Worm (Caenorhabditis elegans): ENCODE results near the gene T24E12.10.

ce11 chrII:3750685-3751084 lies 22.3 kb downstream of the T24E12.10 start, which contains the start of gene fbxb-91:
- TF ChIP-seq him-1 (tag; optimal IDR thresholded peaks at IDR 0.05) (no peak), dao-5 (tag; optimal IDR thresholded peaks at IDR 0.05) (no peak)

Measured in whole organism, L4/young adult.